Fruit fly (Drosophila melanogaster) whole organism, embryonic: ENCODE measurements around the gene Sec5.
A peak's percentile ranks its signal among the peaks of the same experiment; 100 is the strongest.

Experiments used
- Aef1 ChIP-seq: fragments of 200-800 bp; sonication (Bioruptor generic); IDR thresholded peaks from 3 replicates; pipeline ENCODE4 v1.3.6; 2022; ENCODE audit warnings: missing biosample characterization, missing genetic modification characterization
- Asciz ChIP-seq: fragments of 200-800 bp; sonication (Bioruptor generic); optimal IDR thresholded peaks from 2 replicates; lab custom pipeline; 2017; ENCODE audit warnings: missing biosample characterization, mild to moderate bottlenecking, missing genetic modification characterization, missing genetic modification reagents
- B-H2 ChIP-seq: fragments of 200-800 bp; sonication (Bioruptor generic); optimal IDR thresholded peaks from 2 replicates; lab custom pipeline; 2018; ENCODE audit warnings: missing biosample characterization, mild to moderate bottlenecking, missing genetic modification characterization
- CG10274 ChIP-seq: fragments of 200-800 bp; sonication (Bioruptor generic); optimal IDR thresholded peaks from 3 replicates; lab custom pipeline; 2017; ENCODE audit warnings: missing biosample characterization, mild to moderate bottlenecking, missing genetic modification characterization
- CG10431 ChIP-seq: fragments of 200-800 bp; sonication (Bioruptor generic); optimal IDR thresholded peaks from 3 replicates; lab custom pipeline; 2018; ENCODE audit warnings: missing biosample characterization, mild to moderate bottlenecking, missing genetic modification characterization
- CG13123 ChIP-seq: fragments of 200-800 bp; sonication (Bioruptor generic); optimal IDR thresholded peaks from 2 replicates; lab custom pipeline; 2016; ENCODE audit warnings: missing biosample characterization, missing genetic modification characterization
- CG14050 ChIP-seq: fragments of 200-800 bp; sonication (Bioruptor generic); IDR thresholded peaks from 3 replicates; pipeline ENCODE4 v1.3.6; 2022; ENCODE audit warnings: missing biosample characterization, missing genetic modification characterization
- CG14710 ChIP-seq: fragments of 200-800 bp; sonication (Bioruptor generic); optimal IDR thresholded peaks from 3 replicates; lab custom pipeline; 2019; ENCODE audit warnings: missing biosample characterization, mild to moderate bottlenecking, missing genetic modification characterization, moderate library complexity
- CG15696 ChIP-seq: fragments of 200-800 bp; sonication (Bioruptor generic); optimal IDR thresholded peaks from 2 replicates; lab custom pipeline; 2019; ENCODE audit warnings: missing biosample characterization, mild to moderate bottlenecking, missing genetic modification characterization, moderate library complexity
- CG1602 ChIP-seq: fragments of 200-800 bp; sonication (Bioruptor generic); optimal IDR thresholded peaks from 3 replicates; lab custom pipeline; 2016; ENCODE audit warnings: missing biosample characterization, missing genetic modification characterization
- CG17802 ChIP-seq: fragments of 200-800 bp; sonication (Bioruptor generic); optimal IDR thresholded peaks from 2 replicates; lab custom pipeline; 2018; ENCODE audit warnings: missing biosample characterization, mild to moderate bottlenecking, missing genetic modification characterization, moderate library complexity
- CG30020 ChIP-seq: fragments of 200-800 bp; optimal IDR thresholded peaks from 2 replicates; lab custom pipeline; 2019; ENCODE audit warnings: missing biosample characterization, mild to moderate bottlenecking, missing genetic modification characterization, moderate library complexity
- CG3065 ChIP-seq: fragments of 200-800 bp; sonication (Bioruptor generic); optimal IDR thresholded peaks from 2 replicates; lab custom pipeline; 2016; ENCODE audit warnings: missing biosample characterization, missing genetic modification characterization
- CG31365 ChIP-seq: fragments of 200-800 bp; sonication (Bioruptor generic); optimal IDR thresholded peaks from 2 replicates; lab custom pipeline; 2018; ENCODE audit warnings: missing biosample characterization, mild to moderate bottlenecking, missing genetic modification characterization
- CG3163 ChIP-seq: fragments of 200-800 bp; sonication (Bioruptor generic); optimal IDR thresholded peaks from 3 replicates; lab custom pipeline; 2016; ENCODE audit warnings: missing biosample characterization, missing genetic modification characterization
- CG32767 ChIP-seq: fragments of 200-800 bp; sonication (Bioruptor generic); IDR thresholded peaks from 2 replicates; pipeline ENCODE4 v1.3.6; 2022; ENCODE audit warnings: missing biosample characterization, missing genetic modification characterization
- CG34224 ChIP-seq: fragments of 200-800 bp; sonication (Bioruptor generic); IDR thresholded peaks from 3 replicates; pipeline ENCODE4 v1.3.6; 2022; ENCODE audit warnings: missing biosample characterization, missing genetic modification characterization; ENCODE audit not compliant: partially characterized antibody
- CG42726 ChIP-seq: fragments of 200-800 bp; sonication (Bioruptor generic); IDR thresholded peaks from 2 replicates; pipeline ENCODE4 v1.3.6; 2022; ENCODE audit warnings: missing biosample characterization, missing genetic modification characterization; ENCODE audit not compliant: partially characterized antibody
- CG5953 ChIP-seq: fragments of 200-800 bp; sonication (Bioruptor generic); IDR thresholded peaks from 2 replicates; pipeline ENCODE4 v1.3.6; 2022; ENCODE audit warnings: missing biosample characterization, missing genetic modification characterization
- CG7987 ChIP-seq: fragments of 200-800 bp; sonication (Bioruptor generic); optimal IDR thresholded peaks from 2 replicates; lab custom pipeline; 2018; ENCODE audit warnings: missing biosample characterization, mild to moderate bottlenecking, missing genetic modification characterization, moderate library complexity
- CG8281 ChIP-seq: fragments of 200-800 bp; sonication (Bioruptor generic); optimal IDR thresholded peaks from 2 replicates; lab custom pipeline; 2018; ENCODE audit warnings: missing biosample characterization, mild to moderate bottlenecking, missing genetic modification characterization, moderate library complexity
- CG8290 ChIP-seq, 3 experiments: fragments of 200-800 bp; sonication (Bioruptor generic); optimal IDR thresholded peaks; 2 replicates each; lab custom pipeline; 2016 to 2019; ENCODE audit warnings: missing biosample characterization in 3 of 3, missing genetic modification characterization in 3 of 3, mild to moderate bottlenecking in 2 of 3, moderate library complexity in 1 of 3
- CG8924 ChIP-seq: fragments of 200-800 bp; optimal IDR thresholded peaks from 3 replicates; lab custom pipeline; 2019; ENCODE audit warnings: missing biosample characterization, mild to moderate bottlenecking, missing genetic modification characterization, moderate library complexity
- D19B ChIP-seq: fragments of 200-800 bp; sonication (Bioruptor generic); optimal IDR thresholded peaks from 2 replicates; lab custom pipeline; 2017; ENCODE audit warnings: missing biosample characterization, mild to moderate bottlenecking, missing genetic modification characterization
- Dfd ChIP-seq, 2 experiments: fragments of >200 bp; optimal IDR thresholded peaks; 2 replicates each; lab custom pipeline; 2017; ENCODE audit warnings: missing biosample characterization in 2 of 2, missing genetic modification characterization in 2 of 2
- Dip2 ChIP-seq: fragments of 200-800 bp; sonication (Bioruptor generic); IDR thresholded peaks from 2 replicates; pipeline ENCODE4 v1.3.6; 2022; ENCODE audit warnings: missing biosample characterization, missing genetic modification characterization
- Hr39 ChIP-seq: fragments of >200 bp; optimal IDR thresholded peaks from 2 replicates; lab custom pipeline; 2017
- MTF-1 ChIP-seq: fragments of 200-800 bp; sonication (Bioruptor generic); optimal IDR thresholded peaks from 2 replicates; lab custom pipeline; 2018; ENCODE audit warnings: missing biosample characterization, mild to moderate bottlenecking, missing genetic modification characterization, borderline replicate concordance
- Neu2 ChIP-seq: fragments of 200-800 bp; sonication (Bioruptor generic); optimal IDR thresholded peaks from 3 replicates; lab custom pipeline; 2016; ENCODE audit warnings: missing biosample characterization, missing genetic modification characterization, borderline replicate concordance
- Optix ChIP-seq: fragments of 200-800 bp; sonication (Bioruptor generic); IDR thresholded peaks from 3 replicates; pipeline ENCODE4 v1.3.6; 2022; ENCODE audit warnings: missing biosample characterization, missing genetic modification characterization
- Ravus ChIP-seq: fragments of 200-800 bp; sonication (Bioruptor generic); IDR thresholded peaks from 2 replicates; pipeline ENCODE4 v1.3.6; 2022; ENCODE audit warnings: missing biosample characterization, missing genetic modification characterization
- Side ChIP-seq: fragments of 200-800 bp; sonication (Bioruptor generic); optimal IDR thresholded peaks from 2 replicates; lab custom pipeline; 2016; ENCODE audit warnings: missing biosample characterization, missing genetic modification characterization
- Sox100B ChIP-seq: fragments of 200-800 bp; sonication (Bioruptor generic); optimal IDR thresholded peaks from 3 replicates; lab custom pipeline; 2018; ENCODE audit warnings: missing biosample characterization, mild to moderate bottlenecking, missing genetic modification characterization
- ap ChIP-seq: fragments of 200-800 bp; sonication (Bioruptor generic); IDR thresholded peaks from 2 replicates; pipeline ENCODE4 v1.3.6; 2022; ENCODE audit warnings: missing biosample characterization, missing genetic modification characterization
- crc ChIP-seq: fragments of 200-800 bp; sonication (Bioruptor generic); optimal IDR thresholded peaks from 2 replicates; lab custom pipeline; 2016; ENCODE audit warnings: missing biosample characterization, missing genetic modification characterization
- cwo ChIP-seq: fragments of 200-800 bp; sonication (Bioruptor generic); optimal IDR thresholded peaks from 3 replicates; lab custom pipeline; 2017; ENCODE audit warnings: missing biosample characterization, missing genetic modification characterization, mild to moderate bottlenecking, moderate library complexity, missing genetic modification reagents
- disco-r ChIP-seq: fragments of 200-800 bp; sonication (Bioruptor generic); optimal IDR thresholded peaks from 2 replicates; lab custom pipeline; 2016; ENCODE audit warnings: missing biosample characterization, missing genetic modification characterization
- dmrt99B ChIP-seq: fragments of 200-800 bp; sonication (Bioruptor generic); optimal IDR thresholded peaks from 2 replicates; lab custom pipeline; 2018; ENCODE audit warnings: missing biosample characterization, mild to moderate bottlenecking, missing genetic modification characterization, moderate library complexity
- gem ChIP-seq: fragments of 200-800 bp; sonication (Bioruptor generic); optimal IDR thresholded peaks from 2 replicates; lab custom pipeline; 2019; ENCODE audit warnings: missing biosample characterization, mild to moderate bottlenecking, missing genetic modification characterization, moderate library complexity
- hth ChIP-seq: fragments of >200 bp; optimal IDR thresholded peaks from 2 replicates; lab custom pipeline; 2017; ENCODE audit warnings: inconsistent platforms
- jigr1 ChIP-seq: fragments of 200-800 bp; sonication (Bioruptor generic); IDR thresholded peaks from 3 replicates; pipeline ENCODE4 v1.3.6; 2022; ENCODE audit warnings: missing biosample characterization, missing genetic modification characterization
- jumu ChIP-seq: fragments of 200-800 bp; sonication (Bioruptor generic); optimal IDR thresholded peaks from 3 replicates; lab custom pipeline; 2016; ENCODE audit warnings: missing biosample characterization, missing genetic modification characterization
- lab ChIP-seq: fragments of 200-800 bp; sonication (Bioruptor generic); optimal IDR thresholded peaks from 3 replicates; lab custom pipeline; 2017; ENCODE audit warnings: missing biosample characterization, missing genetic modification characterization, mild to moderate bottlenecking, moderate library complexity, missing genetic modification reagents
- nerfin-2 ChIP-seq: fragments of 200-800 bp; sonication (Bioruptor generic); IDR thresholded peaks from 2 replicates; pipeline ENCODE4 v1.3.6; 2022; ENCODE audit warnings: missing biosample characterization, missing genetic modification characterization; ENCODE audit not compliant: partially characterized antibody
- oc ChIP-seq: fragments of 200-800 bp; sonication (Bioruptor generic); optimal IDR thresholded peaks from 2 replicates; lab custom pipeline; 2018; ENCODE audit warnings: missing biosample characterization, mild to moderate bottlenecking, missing genetic modification characterization, moderate library complexity
- so ChIP-seq: fragments of 200-800 bp; sonication (Bioruptor generic); IDR thresholded peaks from 3 replicates; pipeline ENCODE4 v1.3.6; 2022; ENCODE audit warnings: missing biosample characterization, missing genetic modification characterization
- sob ChIP-seq: fragments of 200-800 bp; sonication (Bioruptor generic); IDR thresholded peaks from 2 replicates; pipeline ENCODE4 v1.3.6; 2022; ENCODE audit warnings: missing biosample characterization, missing genetic modification characterization
- tap ChIP-seq: fragments of 200-800 bp; optimal IDR thresholded peaks from 3 replicates; lab custom pipeline; 2019; ENCODE audit warnings: missing biosample characterization, mild to moderate bottlenecking, missing genetic modification characterization, moderate library complexity
- unc-4 ChIP-seq: fragments of 200-800 bp; sonication (Bioruptor generic); IDR thresholded peaks from 2 replicates; pipeline ENCODE4 v1.3.6; 2022; ENCODE audit warnings: missing biosample characterization, missing genetic modification characterization; ENCODE audit not compliant: partially characterized antibody
- usp ChIP-seq: fragments of >200 bp; optimal IDR thresholded peaks from 2 replicates; lab custom pipeline; 2017; ENCODE audit warnings: missing biosample characterization, missing genetic modification characterization
- yki ChIP-seq: fragments of >200 bp; optimal IDR thresholded peaks from 3 replicates; lab custom pipeline; 2018

Gene Sec5

DNA sequence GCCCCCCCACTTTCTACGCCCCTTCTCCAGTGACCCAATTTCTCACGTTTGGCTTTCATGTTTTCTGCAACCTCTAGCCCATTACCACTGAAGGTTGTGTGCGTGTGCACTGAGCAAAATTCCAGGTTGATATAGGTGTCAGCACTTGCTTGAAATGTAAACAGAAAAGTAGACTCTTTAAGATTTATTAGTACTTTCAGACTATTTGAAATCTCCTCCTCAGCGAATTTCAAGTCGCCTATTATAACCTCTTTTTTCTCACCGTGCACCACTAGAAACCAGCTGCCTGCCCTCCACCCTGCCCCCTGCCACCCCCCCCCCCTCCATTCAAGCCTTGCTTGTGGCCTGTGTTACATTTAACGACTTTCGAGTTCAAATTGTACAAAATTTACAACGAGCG lies 22.0 kb upstream of the Sec5 start (continued):
- peak; percentile 4 for TF ChIP-seq oc (tag; lab: Kevin White, UChicago)
- no peak for TF ChIP-seq CG15696 (tag; lab: Kevin White, UChicago)
- no peak for TF ChIP-seq CG13123 (GFP tag; lab: Kevin White, UChicago)
- no peak for TF ChIP-seq CG10431
- no peak for TF ChIP-seq CG42726 (GFP tag; lab: Robert Waterston, UW)
- no peak for TF ChIP-seq CG8290 (GFP tag; optimal IDR thresholded peaks at IDR 0.05; lab: Kevin White, UChicago)
- no peak for TF ChIP-seq CG8290 (tag; optimal IDR thresholded peaks at IDR 0.05; lab: Kevin White, UChicago)
- no peak for TF ChIP-seq nerfin-2 (GFP tag; lab: Robert Waterston, UW)
- peak; percentile 26 for TF ChIP-seq CG8924
- TF ChIP-seq CG17802 (tag; lab: Kevin White, UChicago) = no peak
- no peak for TF ChIP-seq jigr1 (GFP tag; lab: Robert Waterston, UW)
- TF ChIP-seq CG3163 (GFP tag; lab: Kevin White, UChicago) = no peak
- no peak for TF ChIP-seq so
- TF ChIP-seq CG31365 (tag; lab: Kevin White, UChicago) = no peak
- TF ChIP-seq CG7987 (GFP tag; lab: Kevin White, UChicago) = no peak
- TF ChIP-seq cwo (GFP tag; lab: Kevin White, UChicago) = no peak
- TF ChIP-seq Aef1 (GFP tag; lab: Robert Waterston, UW) = peak; percentile 28; the same call in 1 of the 3 replicates
- peak; percentile 8 for TF ChIP-seq Asciz (GFP tag; lab: Kevin White, UChicago)
- no peak for TF ChIP-seq yki (lab: Kevin White, UChicago)
- TF ChIP-seq Dip2 (GFP tag; lab: Robert Waterston, UW) = no peak
- TF ChIP-seq Dfd (GFP tag; optimal IDR thresholded peaks at IDR 0.05; lab: Kevin White, UChicago) = no peak
- TF ChIP-seq Hr39 (lab: Kevin White, UChicago) = no peak
- no peak for TF ChIP-seq D19B (GFP tag; lab: Kevin White, UChicago)
- TF ChIP-seq sob (GFP tag; lab: Robert Waterston, UW) = no peak
- TF ChIP-seq CG1602 (GFP tag; lab: Kevin White, UChicago) = peak; percentile 2
- TF ChIP-seq Sox100B (GFP tag; lab: Kevin White, UChicago) = peak; percentile 7
- TF ChIP-seq B-H2 (GFP tag; lab: Kevin White, UChicago) = no peak
- no peak for TF ChIP-seq CG8281 (tag; lab: Kevin White, UChicago)
- peak; percentile 6 for TF ChIP-seq Side (GFP tag; lab: Kevin White, UChicago)
- no peak for TF ChIP-seq Ravus (GFP tag; lab: Robert Waterston, UW)
- TF ChIP-seq disco-r (GFP tag; lab: Kevin White, UChicago) = no peak
- no peak for TF ChIP-seq CG30020 (tag; lab: Kevin White, UChicago)
- TF ChIP-seq crc (GFP tag; lab: Kevin White, UChicago) = no peak
- TF ChIP-seq tap = no peak
- peak; percentile 39 for TF ChIP-seq lab
- peak; percentile 34 for TF ChIP-seq CG14710 (tag; lab: Kevin White, UChicago)
- peak; percentile 35; the same call in 1 of the 2 replicates for TF ChIP-seq ap (GFP tag; lab: Robert Waterston, UW)
- TF ChIP-seq unc-4 = no peak
- no peak for TF ChIP-seq Neu2 (GFP tag; lab: Kevin White, UChicago)
- TF ChIP-seq CG5953 (GFP tag; lab: Robert Waterston, UW) = peak; percentile 33; the same call in 1 of the 2 replicates
- TF ChIP-seq CG34224 (GFP tag; lab: Robert Waterston, UW) = no peak
- TF ChIP-seq CG3065 (GFP tag; lab: Kevin White, UChicago) = no peak
- 0 out of 3 replicates have a peak, but pooled peaks have one; percentile 23 for TF ChIP-seq CG14050
- 0 out of 2 replicates have a peak, but pooled peaks have one; percentile 36 for TF ChIP-seq CG32767 (GFP tag; lab: Robert Waterston, UW)
- TF ChIP-seq jumu = peak; percentile 36
- TF ChIP-seq Optix (GFP tag; lab: Robert Waterston, UW) = peak; percentile 69
- peak; percentile 69 for TF ChIP-seq dmrt99B
- TF ChIP-seq hth (lab: Kevin White, UChicago) = no peak
- no peak for TF ChIP-seq MTF-1 (GFP tag; lab: Kevin White, UChicago)
- no peak for TF ChIP-seq usp (GFP tag; lab: Kevin White, UChicago)
- no peak for TF ChIP-seq CG10274 (GFP tag; lab: Kevin White, UChicago)
- peak; percentile 64 for TF ChIP-seq gem (tag; lab: Kevin White, UChicago)
